Fruit fly (Drosophila melanogaster) whole organism, adult: ENCODE data around the gene CG11629.

ENCODE experiments used
- CG11617 ChIP-seq: fragments of 200-800 bp; sonication (Bioruptor generic); optimal IDR thresholded peaks from 2 replicates; lab custom pipeline; 2017; ENCODE audit warnings: mild to moderate bottlenecking, missing biosample characterization, missing genetic modification reagents, missing genetic modification characterization
- CG12768 ChIP-seq: fragments of 200-800 bp; sonication (Bioruptor generic); optimal IDR thresholded peaks from 2 replicates; lab custom pipeline; 2017; ENCODE audit warnings: missing biosample characterization, missing genetic modification characterization, mild to moderate bottlenecking, moderate library complexity, missing genetic modification reagents
- CG1620 ChIP-seq: fragments of 200-800 bp; sonication (Bioruptor generic); optimal IDR thresholded peaks from 2 replicates; lab custom pipeline; 2016; ENCODE audit warnings: missing biosample characterization, missing genetic modification characterization
- CG5204 ChIP-seq: fragments of 200-800 bp; sonication (Bioruptor generic); optimal IDR thresholded peaks from 2 replicates; lab custom pipeline; 2016; ENCODE audit warnings: missing biosample characterization, missing genetic modification characterization
- Crg-1 ChIP-seq: fragments of 200-800 bp; sonication (Bioruptor generic); optimal IDR thresholded peaks from 2 replicates; lab custom pipeline; 2016; ENCODE audit warnings: missing biosample characterization, missing genetic modification characterization
- Mnt ChIP-seq: fragments of 200-800 bp; sonication (Bioruptor generic); optimal IDR thresholded peaks from 2 replicates; lab custom pipeline; 2016; ENCODE audit warnings: missing biosample characterization, mild to moderate bottlenecking, missing genetic modification characterization
- cic ChIP-seq: fragments of 200-800 bp; sonication (Bioruptor generic); optimal IDR thresholded peaks from 2 replicates; lab custom pipeline; 2017; ENCODE audit warnings: missing biosample characterization, mild to moderate bottlenecking, missing genetic modification characterization, moderate library complexity
- cnc ChIP-seq, 2 experiments: fragments of >200 bp; optimal IDR thresholded peaks; 2 replicates each; lab custom pipeline; 2017
- kay ChIP-seq: fragments of 200-800 bp; sonication (Bioruptor generic); peaks from one replicate; lab custom pipeline; 2016; ENCODE audit warnings: missing biosample characterization, missing genetic modification characterization, borderline replicate concordance
- pad ChIP-seq: fragments of 200-800 bp; sonication (Bioruptor generic); optimal IDR thresholded peaks from 3 replicates; lab custom pipeline; 2017; ENCODE audit warnings: missing biosample characterization, missing genetic modification characterization, mild to moderate bottlenecking, moderate library complexity, missing genetic modification reagents
- toe ChIP-seq: fragments of 200-800 bp; sonication (Bioruptor generic); optimal IDR thresholded peaks from 2 replicates; lab custom pipeline; 2016; ENCODE audit warnings: missing biosample characterization, missing genetic modification characterization

DNA sequence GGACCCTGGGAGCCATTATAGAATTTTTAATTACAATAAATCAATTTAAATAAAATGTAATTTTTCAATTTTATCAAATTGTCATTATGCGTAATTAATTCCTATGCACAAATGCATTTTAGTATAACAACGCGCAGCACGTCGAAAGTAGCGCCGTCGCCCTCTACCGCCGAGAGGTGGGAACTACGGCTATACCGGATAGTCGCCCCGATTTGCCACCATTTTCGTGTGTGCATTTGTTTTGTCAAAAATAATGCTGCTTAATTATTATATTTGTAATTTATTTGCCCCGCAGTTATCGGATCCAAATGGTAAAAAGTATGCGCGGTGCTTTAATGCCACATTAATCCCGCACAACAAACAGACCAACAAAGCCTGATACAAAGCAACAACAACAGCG is 6.1 kb upstream of the CG11629 start:
- TF ChIP-seq CG5204 (GFP tag; lab: Kevin White, UChicago) (no peak), CG11617 (GFP tag; lab: Kevin White, UChicago) (no peak), kay (GFP tag; lab: Kevin White, UChicago) (no peak), Mnt (GFP tag; lab: Kevin White, UChicago) (no peak), pad (no peak), Crg-1 (no peak), cic (no peak), CG12768 (no peak), toe (GFP tag; lab: Kevin White, UChicago) (no peak), CG1620 (GFP tag; lab: Kevin White, UChicago) (no peak), cnc (optimal IDR thresholded peaks at IDR 0.05; lab: Kevin White, UChicago) (no peak)
